Fruit fly (Drosophila melanogaster) whole organism, prepupa: ENCODE results near the gene peng.

Experiments
- CG10669 ChIP-seq: fragments of 200-800 bp; sonication (Bioruptor generic); optimal IDR thresholded peaks from 3 replicates; lab custom pipeline; 2018; ENCODE audit warnings: missing biosample characterization, mild to moderate bottlenecking, missing genetic modification characterization, moderate library complexity
- CG15336 ChIP-seq: fragments of 200-800 bp; sonication (Bioruptor generic); IDR thresholded peaks from 2 replicates; pipeline ENCODE4 v1.3.6; 2022; ENCODE audit warnings: missing biosample characterization, missing genetic modification characterization
- CG32006 ChIP-seq: fragments of 200-800 bp; sonication (Bioruptor generic); optimal IDR thresholded peaks from 3 replicates; lab custom pipeline; 2017; ENCODE audit warnings: missing biosample characterization, mild to moderate bottlenecking, missing genetic modification characterization
- CG6792 ChIP-seq: fragments of 200-800 bp; sonication (Bioruptor generic); optimal IDR thresholded peaks from 3 replicates; lab custom pipeline; 2016; ENCODE audit warnings: missing biosample characterization, missing genetic modification characterization
- CG8119 ChIP-seq: fragments of 200-800 bp; sonication (Bioruptor generic); IDR thresholded peaks from 3 replicates; pipeline ENCODE4 v1.3.6; 2022; ENCODE audit warnings: missing biosample characterization, missing genetic modification characterization
- CG8319 ChIP-seq: fragments of 200-800 bp; sonication (Bioruptor generic); optimal IDR thresholded peaks from 3 replicates; lab custom pipeline; 2016; ENCODE audit warnings: missing biosample characterization, missing genetic modification characterization
- Gug ChIP-seq: fragments of 200-800 bp; sonication (Bioruptor generic); IDR thresholded peaks from 2 replicates; pipeline ENCODE4 v1.3.6; 2022; ENCODE audit warnings: missing biosample characterization, missing genetic modification characterization
- Hr39 ChIP-seq: fragments of 200-800 bp; sonication (Bioruptor generic); optimal IDR thresholded peaks from 2 replicates; lab custom pipeline; 2016; ENCODE audit warnings: missing biosample characterization, missing genetic modification characterization
- cyc ChIP-seq: fragments of 200-800 bp; sonication (Bioruptor generic); optimal IDR thresholded peaks from 3 replicates; lab custom pipeline; 2016; ENCODE audit warnings: missing biosample characterization, missing genetic modification characterization
- esn ChIP-seq: fragments of 200-800 bp; sonication (Bioruptor generic); optimal IDR thresholded peaks from 2 replicates; lab custom pipeline; 2016; ENCODE audit warnings: missing biosample characterization, mild to moderate bottlenecking, missing genetic modification characterization, moderate library complexity
- svp ChIP-seq: fragments of 200-800 bp; sonication (Bioruptor generic); peaks from one replicate; lab custom pipeline; 2016; ENCODE audit warnings: missing biosample characterization, missing genetic modification characterization

dm6 chrX:21388734-21389133, 39.1 kb upstream of the peng start, which contains the start of gene mst:
- TF ChIP-seq Hr39 (GFP tag; lab: Kevin White, UChicago), result no peak
- no peak for TF ChIP-seq CG32006 (GFP tag; lab: Kevin White, UChicago)
- TF ChIP-seq esn, result no peak
- no peak for TF ChIP-seq CG8119 (GFP tag; lab: Robert Waterston, UW)
- TF ChIP-seq svp (GFP tag; lab: Kevin White, UChicago), result no peak
- TF ChIP-seq cyc, result no peak
- TF ChIP-seq CG10669 (GFP tag; lab: Kevin White, UChicago), result no peak
- TF ChIP-seq CG15336 (GFP tag; lab: Robert Waterston, UW), result no peak
- no peak for TF ChIP-seq Gug (GFP tag; lab: Robert Waterston, UW)
- no peak for TF ChIP-seq CG8319
- TF ChIP-seq CG6792 (GFP tag; lab: Kevin White, UChicago), result no peak
